Worm (Caenorhabditis elegans): ENCODE results near the gene C48D1.5.

- TF ChIP-seq sptf-1 (tag; optimal IDR thresholded peaks at IDR 0.05) (no peak), nhr-76 (tag; optimal IDR thresholded peaks at IDR 0.05) (no peak), ceh-43 (GFP tag; optimal IDR thresholded peaks at IDR 0.05) (no peak)
These were observed 7.3 kb upstream of the C48D1.5 start, which contains the start of gene cho-1 for ce11 chrIV:13214466-13214865.
